Fruit fly (Drosophila melanogaster): Measurements from ENCODE around the gene CG33635.

The CG33635 gene

dm6 chr2L:116388-116787 is 42.1 kb downstream of the CG33635 start, which contains the start of gene CG13694:
Gene CG13694, minus strand, starts transcription at chr2L:116488.
- no peak for TF ChIP-seq noc (tag; optimal IDR thresholded peaks at IDR 0.05)

- TF ChIP-seq noc (tag; optimal IDR thresholded peaks at IDR 0.05) = no peak
Observed at dm6 chr2L:114429-114828, 44.0 kb downstream of the CG33635 start, which contains the start of gene ND-15. Gene ND-15, plus strand, starts transcription at chr2L:114726.

- no peak for TF ChIP-seq noc (tag; optimal IDR thresholded peaks at IDR 0.05)
Observed at dm6 chr2L:110046-110445, 48.4 kb downstream of the CG33635 start.

dm6 chr2L:109098-109799 is 49.2 kb downstream of the CG33635 start:
- peak; percentile 24 for TF ChIP-seq noc (tag; optimal IDR thresholded peaks at IDR 0.05)

Data from whole organism, larva.